Worm (Caenorhabditis elegans): Measurements from ENCODE around the gene F49C5.16.

DNA sequence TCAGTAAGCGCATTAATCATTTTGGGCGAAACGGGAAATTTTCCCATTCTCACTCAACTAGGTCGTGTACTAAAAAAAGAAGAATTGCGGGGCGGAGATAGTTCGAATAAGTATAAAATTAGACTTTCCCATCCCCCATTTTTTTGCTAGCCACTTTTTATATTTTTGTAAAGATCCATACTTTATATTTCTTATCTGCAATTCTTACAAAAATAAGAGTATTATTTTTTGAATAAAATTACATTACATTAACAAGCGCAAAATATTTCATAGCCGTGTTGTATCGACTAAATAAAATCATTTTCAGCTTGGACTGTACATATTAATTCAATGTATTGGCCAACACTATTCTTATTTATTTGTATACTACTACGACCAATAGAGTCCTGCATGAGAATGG, 7.9 kb downstream of the F49C5.16 start, which contains the start of gene F49C5.11:
- no peak for TF ChIP-seq tbx-2 (tag; optimal IDR thresholded peaks at IDR 0.05)
- no peak for TF ChIP-seq ztf-4 (tag; optimal IDR thresholded peaks at IDR 0.05)
- no peak for TF ChIP-seq fos-1 (tag; optimal IDR thresholded peaks at IDR 0.05)
- TF ChIP-seq ceh-9 (tag; optimal IDR thresholded peaks at IDR 0.05): no peak
- TF ChIP-seq skn-1 (tag; optimal IDR thresholded peaks at IDR 0.05): no peak
- no peak for TF ChIP-seq ztf-11 (tag; optimal IDR thresholded peaks at IDR 0.05)
- TF ChIP-seq snpc-4 (tag; optimal IDR thresholded peaks at IDR 0.05): no peak
- no peak for TF ChIP-seq unc-39 (tag; optimal IDR thresholded peaks at IDR 0.05)
- TF ChIP-seq nhr-76 (tag; optimal IDR thresholded peaks at IDR 0.05): no peak
